Fruit fly (Drosophila melanogaster) whole organism, embryonic: ENCODE results near the gene Sry-alpha.
A peak's percentile ranks its signal among the peaks of the same experiment; 100 is the strongest.

Experiments
- Atf6 ChIP-seq: fragments of 200-800 bp; sonication (Bioruptor generic); IDR thresholded peaks from 2 replicates; pipeline ENCODE4 v1.3.6; 2022; ENCODE audit warnings: missing biosample characterization, missing genetic modification characterization
- CG10959 ChIP-seq: fragments of 200-800 bp; sonication (Bioruptor generic); IDR thresholded peaks from 2 replicates; pipeline ENCODE4 v1.3.6; 2022; ENCODE audit warnings: missing biosample characterization, missing genetic modification characterization
- CG10979 ChIP-seq: fragments of 200-800 bp; sonication (Bioruptor generic); optimal IDR thresholded peaks from 2 replicates; lab custom pipeline; 2018; ENCODE audit warnings: missing biosample characterization, mild to moderate bottlenecking, missing genetic modification characterization, moderate library complexity
- CG13775 ChIP-seq: fragments of 200-800 bp; sonication (Bioruptor generic); optimal IDR thresholded peaks from 3 replicates; lab custom pipeline; 2017; ENCODE audit warnings: missing biosample characterization, mild to moderate bottlenecking, missing genetic modification characterization
- CG15601 ChIP-seq: fragments of 200-800 bp; sonication (Bioruptor generic); optimal IDR thresholded peaks from 3 replicates; lab custom pipeline; 2019; ENCODE audit warnings: missing biosample characterization, mild to moderate bottlenecking, missing genetic modification characterization, moderate library complexity
- CG1792 ChIP-seq: fragments of 200-800 bp; sonication (Bioruptor generic); optimal IDR thresholded peaks from 2 replicates; lab custom pipeline; 2016; ENCODE audit warnings: missing biosample characterization, missing genetic modification characterization
- CG2889 ChIP-seq: fragments of 200-800 bp; sonication (Bioruptor generic); IDR thresholded peaks from 3 replicates; pipeline ENCODE4 v1.3.6; 2022; ENCODE audit warnings: missing biosample characterization, missing genetic modification characterization
- CG3065 ChIP-seq: fragments of 200-800 bp; sonication (Bioruptor generic); optimal IDR thresholded peaks from 2 replicates; lab custom pipeline; 2016; ENCODE audit warnings: missing biosample characterization, missing genetic modification characterization
- CG32772 ChIP-seq: fragments of 200-800 bp; sonication (Bioruptor generic); IDR thresholded peaks from 2 replicates; pipeline ENCODE4 v1.3.6; 2022; ENCODE audit warnings: missing biosample characterization, missing genetic modification characterization
- CG3281 ChIP-seq: fragments of 200-800 bp; sonication (Bioruptor generic); optimal IDR thresholded peaks from 3 replicates; lab custom pipeline; 2017; ENCODE audit warnings: missing biosample characterization, mild to moderate bottlenecking, missing genetic modification characterization
- CG3407 ChIP-seq: fragments of 200-800 bp; sonication (Bioruptor generic); optimal IDR thresholded peaks from 2 replicates; lab custom pipeline; 2018; ENCODE audit warnings: missing biosample characterization, mild to moderate bottlenecking, missing genetic modification characterization
- CG34376 ChIP-seq: fragments of 200-800 bp; sonication (Bioruptor generic); optimal IDR thresholded peaks from 2 replicates; lab custom pipeline; 2018; ENCODE audit warnings: missing biosample characterization, mild to moderate bottlenecking, missing genetic modification characterization
- CG3838 ChIP-seq: fragments of 200-800 bp; sonication (Bioruptor generic); optimal IDR thresholded peaks from 3 replicates; lab custom pipeline; 2016; ENCODE audit warnings: missing biosample characterization, missing genetic modification characterization
- CG4820 ChIP-seq: fragments of 200-800 bp; sonication (Bioruptor generic); optimal IDR thresholded peaks from 3 replicates; lab custom pipeline; 2016; ENCODE audit warnings: missing biosample characterization, missing genetic modification characterization
- CG5953 ChIP-seq: fragments of 200-800 bp; sonication (Bioruptor generic); IDR thresholded peaks from 2 replicates; pipeline ENCODE4 v1.3.6; 2022; ENCODE audit warnings: missing biosample characterization, missing genetic modification characterization
- CG6813 ChIP-seq: fragments of 200-800 bp; sonication (Bioruptor generic); optimal IDR thresholded peaks from 2 replicates; lab custom pipeline; 2017; ENCODE audit warnings: missing biosample characterization, missing genetic modification characterization, mild to moderate bottlenecking, moderate library complexity, missing genetic modification reagents
- CG9876 ChIP-seq: fragments of 200-800 bp; sonication (Bioruptor generic); optimal IDR thresholded peaks from 2 replicates; lab custom pipeline; 2016; ENCODE audit warnings: missing biosample characterization, missing genetic modification characterization
- Camta ChIP-seq: fragments of 200-800 bp; sonication (Bioruptor generic); optimal IDR thresholded peaks from 2 replicates; lab custom pipeline; 2016; ENCODE audit warnings: missing biosample characterization, missing genetic modification characterization
- CrebB ChIP-seq: fragments of 200-800 bp; sonication (Bioruptor generic); optimal IDR thresholded peaks from 3 replicates; lab custom pipeline; 2018; ENCODE audit warnings: missing biosample characterization, mild to moderate bottlenecking, missing genetic modification characterization
- Elba2 ChIP-seq: fragments of 200-800 bp; sonication (Bioruptor generic); optimal IDR thresholded peaks from 3 replicates; lab custom pipeline; 2016; ENCODE audit warnings: missing biosample characterization, missing genetic modification characterization
- Fer2 ChIP-seq: fragments of 200-800 bp; sonication (Bioruptor generic); optimal IDR thresholded peaks from 2 replicates; lab custom pipeline; 2018; ENCODE audit warnings: missing biosample characterization, mild to moderate bottlenecking, missing genetic modification characterization, moderate library complexity
- H2.0 ChIP-seq: fragments of 200-800 bp; sonication (Bioruptor generic); IDR thresholded peaks from 2 replicates; pipeline ENCODE4 v1.3.6; 2022; ENCODE audit warnings: missing biosample characterization, missing genetic modification characterization
- HmgD ChIP-seq: fragments of 200-800 bp; sonication (Bioruptor generic); optimal IDR thresholded peaks from 3 replicates; lab custom pipeline; 2016; ENCODE audit warnings: missing biosample characterization, missing genetic modification characterization
- Hmr ChIP-seq: fragments of 200-800 bp; sonication (Bioruptor generic); optimal IDR thresholded peaks from 3 replicates; lab custom pipeline; 2017; ENCODE audit warnings: mild to moderate bottlenecking, missing biosample characterization, missing genetic modification reagents, missing genetic modification characterization
- Hr78 ChIP-seq, 2 experiments: fragments of 200-800 bp in 1 of 2; fragments of >200 bp in 1 of 2; sonication (Bioruptor generic) in 1 of 2; optimal IDR thresholded peaks; 2 replicates each; lab custom pipeline; 2017 to 2019; ENCODE audit warnings: missing biosample characterization in 2 of 2, missing genetic modification characterization in 2 of 2, mild to moderate bottlenecking in 1 of 2, moderate library complexity in 1 of 2
- Lpt ChIP-seq: fragments of >200 bp; optimal IDR thresholded peaks from 2 replicates; lab custom pipeline; 2018; ENCODE audit warnings: missing biosample characterization, missing genetic modification characterization
- Meics ChIP-seq: fragments of 200-800 bp; sonication (Bioruptor generic); optimal IDR thresholded peaks from 2 replicates; lab custom pipeline; 2017; ENCODE audit warnings: missing biosample characterization, mild to moderate bottlenecking, missing genetic modification characterization
- Scr ChIP-seq: fragments of 200-800 bp; sonication (Bioruptor generic); IDR thresholded peaks from 2 replicates; pipeline ENCODE4 v1.3.6; 2022; ENCODE audit warnings: missing biosample characterization, missing genetic modification characterization; ENCODE audit not compliant: partially characterized antibody
- Tbp ChIP-seq: fragments of >200 bp; optimal IDR thresholded peaks from 2 replicates; lab custom pipeline; 2018; ENCODE audit warnings: missing biosample characterization, missing genetic modification characterization
- Xrp1 ChIP-seq: fragments of 200-800 bp; sonication (Bioruptor generic); IDR thresholded peaks from 2 replicates; pipeline ENCODE4 v1.3.6; 2022; ENCODE audit warnings: missing biosample characterization, missing genetic modification characterization
- ap ChIP-seq: fragments of 200-800 bp; sonication (Bioruptor generic); IDR thresholded peaks from 2 replicates; pipeline ENCODE4 v1.3.6; 2022; ENCODE audit warnings: missing biosample characterization, missing genetic modification characterization
- ase ChIP-seq: fragments of 200-800 bp; sonication (Bioruptor generic); IDR thresholded peaks from 3 replicates; pipeline ENCODE4 v1.3.6; 2022; ENCODE audit warnings: missing biosample characterization, missing genetic modification characterization
- az2 ChIP-seq: fragments of 200-800 bp; sonication (Bioruptor generic); optimal IDR thresholded peaks from 3 replicates; lab custom pipeline; 2016; ENCODE audit warnings: missing biosample characterization, missing genetic modification characterization
- chn ChIP-seq: fragments of 200-800 bp; sonication (Bioruptor generic); optimal IDR thresholded peaks from 2 replicates; lab custom pipeline; 2016; ENCODE audit warnings: missing biosample characterization, missing genetic modification characterization
- cwo ChIP-seq: fragments of 200-800 bp; sonication (Bioruptor generic); optimal IDR thresholded peaks from 3 replicates; lab custom pipeline; 2017; ENCODE audit warnings: missing biosample characterization, missing genetic modification characterization, mild to moderate bottlenecking, moderate library complexity, missing genetic modification reagents
- dysf ChIP-seq: fragments of 200-800 bp; sonication (Bioruptor generic); IDR thresholded peaks from 3 replicates; pipeline ENCODE4 v1.3.6; 2022; ENCODE audit warnings: missing biosample characterization, missing genetic modification characterization
- en ChIP-seq: fragments of 200-800 bp; sonication (Bioruptor generic); optimal IDR thresholded peaks from 2 replicates; lab custom pipeline; 2016; ENCODE audit warnings: missing biosample characterization, missing genetic modification characterization
- esg ChIP-seq: fragments of 200-800 bp; sonication (Bioruptor generic); conservative IDR thresholded peaks from 2 replicates; pipeline ENCODE4 v1.3.6; 2022; ENCODE audit warnings: missing biosample characterization, missing genetic modification characterization
- eve ChIP-seq, 2 experiments: fragments of >200 bp; optimal IDR thresholded peaks; 2 replicates each; lab custom pipeline; 2017; ENCODE audit warnings: missing biosample characterization in 2 of 2, missing genetic modification characterization in 2 of 2
- grn ChIP-seq: fragments of 200-800 bp; sonication (Bioruptor generic); optimal IDR thresholded peaks from 3 replicates; lab custom pipeline; 2017; ENCODE audit warnings: missing biosample characterization, missing genetic modification characterization
- h ChIP-seq: fragments of >200 bp; optimal IDR thresholded peaks from 2 replicates; lab custom pipeline; 2017
- p53 ChIP-seq: fragments of 200-800 bp; sonication (Bioruptor generic); optimal IDR thresholded peaks from 2 replicates; lab custom pipeline; 2016; ENCODE audit warnings: missing biosample characterization, missing genetic modification characterization
- pzg ChIP-seq: fragments of 200-800 bp; sonication (Bioruptor generic); optimal IDR thresholded peaks from 3 replicates; lab custom pipeline; 2018; ENCODE audit warnings: missing biosample characterization, mild to moderate bottlenecking, missing genetic modification characterization, moderate library complexity
- repo ChIP-seq: fragments of 200-800 bp; sonication (Bioruptor generic); optimal IDR thresholded peaks from 2 replicates; lab custom pipeline; 2016; ENCODE audit warnings: missing biosample characterization, missing genetic modification characterization
- sd ChIP-seq: fragments of 200-800 bp; sonication (Bioruptor generic); optimal IDR thresholded peaks from 3 replicates; lab custom pipeline; 2018; ENCODE audit warnings: missing biosample characterization, mild to moderate bottlenecking, missing genetic modification characterization, moderate library complexity
- sna ChIP-seq: fragments of 200-800 bp; sonication (Bioruptor generic); IDR thresholded peaks from 2 replicates; pipeline ENCODE4 v1.3.6; 2022; ENCODE audit warnings: missing biosample characterization, missing genetic modification characterization; ENCODE audit not compliant: partially characterized antibody
- sob ChIP-seq: fragments of 200-800 bp; sonication (Bioruptor generic); IDR thresholded peaks from 2 replicates; pipeline ENCODE4 v1.3.6; 2022; ENCODE audit warnings: missing biosample characterization, missing genetic modification characterization
- tx ChIP-seq: fragments of 200-800 bp; sonication (Bioruptor generic); optimal IDR thresholded peaks from 2 replicates; lab custom pipeline; 2016; ENCODE audit warnings: missing biosample characterization, missing genetic modification characterization
- unpg ChIP-seq: fragments of 200-800 bp; sonication (Bioruptor generic); optimal IDR thresholded peaks from 3 replicates; lab custom pipeline; 2018; ENCODE audit warnings: missing biosample characterization, mild to moderate bottlenecking, missing genetic modification characterization, moderate library complexity
- zen ChIP-seq: fragments of 200-800 bp; sonication (Bioruptor generic); optimal IDR thresholded peaks from 3 replicates; lab custom pipeline; 2018; ENCODE audit warnings: missing biosample characterization, mild to moderate bottlenecking, missing genetic modification characterization, moderate library complexity

Sry-alpha gene

DNA sequence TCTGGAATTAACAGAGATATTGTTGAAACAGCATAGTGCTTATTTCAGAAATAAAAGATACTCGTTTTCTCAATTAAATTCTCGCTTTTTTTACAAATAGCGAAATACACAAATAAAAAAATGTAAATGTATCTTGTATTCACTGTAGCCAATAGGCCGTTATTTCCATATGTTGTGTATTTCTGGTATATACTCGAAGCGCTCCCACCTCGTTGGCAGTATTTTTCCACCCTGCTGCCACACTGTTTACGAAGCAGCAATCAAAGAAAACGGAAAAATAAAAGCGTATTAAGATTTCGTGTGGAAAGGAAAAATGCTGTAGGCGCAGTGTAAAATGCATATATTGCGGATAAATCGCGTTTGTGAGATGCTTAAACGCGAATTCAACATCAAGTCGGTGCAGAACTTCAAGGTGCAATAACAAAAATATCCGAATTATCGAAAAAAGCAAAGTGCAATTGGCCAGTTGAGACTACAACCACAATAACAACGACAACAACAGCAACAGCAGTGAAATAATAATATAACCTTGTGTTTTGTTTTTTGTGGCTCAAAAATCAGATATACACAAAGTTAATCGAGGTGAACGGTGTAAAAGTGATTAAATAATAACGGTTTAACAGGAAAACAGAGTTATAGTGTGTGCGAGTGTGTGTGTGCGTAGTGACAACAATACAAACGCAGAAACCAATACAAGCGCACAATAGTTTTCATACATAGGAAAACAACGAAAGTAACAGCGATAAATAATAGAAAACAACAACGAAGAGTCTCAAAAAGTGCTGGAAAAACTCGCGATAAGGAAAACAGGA, 18.7 kb downstream of the Sry-alpha start, which contains the start of gene sima (continued):
- TF ChIP-seq unpg (GFP tag; lab: Kevin White, UChicago): no peak
- no peak for TF ChIP-seq Tbp (GFP tag; lab: Kevin White, UChicago)
- TF ChIP-seq tx (GFP tag; lab: Kevin White, UChicago): peak; percentile 11
- TF ChIP-seq CG15601: peak; percentile 40
- TF ChIP-seq p53 (GFP tag; lab: Kevin White, UChicago): peak; percentile 27
- TF ChIP-seq CG13775 (GFP tag; lab: Kevin White, UChicago): no peak
- no peak for TF ChIP-seq Lpt (GFP tag; lab: Kevin White, UChicago)
- no peak for TF ChIP-seq zen (tag; lab: Kevin White, UChicago)
- no peak for TF ChIP-seq sd
- TF ChIP-seq Atf6 (GFP tag; lab: Robert Waterston, UW): no peak
- no peak for TF ChIP-seq CG6813 (GFP tag; lab: Kevin White, UChicago)
- TF ChIP-seq ap: no peak
- no peak; the same call in 1 of the 2 replicates for TF ChIP-seq H2.0 (GFP tag; lab: Robert Waterston, UW)
- no peak for TF ChIP-seq en (GFP tag; lab: Kevin White, UChicago)
- no peak for TF ChIP-seq h (lab: Kevin White, UChicago)
- no peak for TF ChIP-seq CG3407 (GFP tag; lab: Kevin White, UChicago)
- no peak for TF ChIP-seq esg
- no peak for TF ChIP-seq CG5953 (GFP tag; lab: Robert Waterston, UW)
- peak; percentile 51; the same call in 1 of the 2 replicates for TF ChIP-seq Xrp1 (GFP tag; lab: Robert Waterston, UW)
- TF ChIP-seq eve (GFP tag; optimal IDR thresholded peaks at IDR 0.05; lab: Kevin White, UChicago): no peak
- TF ChIP-seq HmgD (GFP tag; lab: Kevin White, UChicago): no peak
- peak; percentile 32; the same call in 1 of the 2 replicates for TF ChIP-seq Scr (GFP tag; lab: Robert Waterston, UW)
- TF ChIP-seq sob (GFP tag; lab: Robert Waterston, UW): 0 out of 2 replicates have a peak, but pooled peaks have one; percentile 26
- TF ChIP-seq Camta (GFP tag; lab: Kevin White, UChicago): peak; percentile 30
- peak; percentile 55 for TF ChIP-seq Meics
- no peak for TF ChIP-seq CG3281 (GFP tag; lab: Kevin White, UChicago)
- TF ChIP-seq Hmr (GFP tag; lab: Kevin White, UChicago): peak; percentile 39
- peak; percentile 43 for TF ChIP-seq cwo (GFP tag; lab: Kevin White, UChicago)
- TF ChIP-seq CrebB (tag; lab: Kevin White, UChicago): no peak
- no peak for TF ChIP-seq CG10959
- no peak for TF ChIP-seq Hr78 (GFP tag; optimal IDR thresholded peaks at IDR 0.05; lab: Kevin White, UChicago)
- peak; percentile 37 for TF ChIP-seq chn (GFP tag; lab: Kevin White, UChicago)
- no peak for TF ChIP-seq sna (GFP tag; lab: Robert Waterston, UW)
- peak; percentile 97 for TF ChIP-seq Elba2 (GFP tag; lab: Kevin White, UChicago)
- no peak for TF ChIP-seq grn (GFP tag; lab: Kevin White, UChicago)
- no peak for TF ChIP-seq CG2889
- TF ChIP-seq CG32772 (GFP tag; lab: Robert Waterston, UW): no peak
- TF ChIP-seq CG9876 (GFP tag; lab: Kevin White, UChicago): no peak
- TF ChIP-seq CG3838: no peak
- peak; percentile 15 for TF ChIP-seq CG10979 (tag; lab: Kevin White, UChicago)
- TF ChIP-seq CG34376 (GFP tag; lab: Kevin White, UChicago): peak; percentile 31
- no peak for TF ChIP-seq ase
- no peak for TF ChIP-seq dysf (GFP tag; lab: Robert Waterston, UW)
- TF ChIP-seq pzg (GFP tag; lab: Kevin White, UChicago): peak; percentile 86
- peak; percentile 8 for TF ChIP-seq CG4820 (GFP tag; lab: Kevin White, UChicago)
- TF ChIP-seq CG1792 (GFP tag; lab: Kevin White, UChicago): peak; percentile 22
- TF ChIP-seq repo: no peak
- no peak for TF ChIP-seq CG3065
- TF ChIP-seq az2 (GFP tag; lab: Kevin White, UChicago): no peak
- TF ChIP-seq Fer2 (tag; lab: Kevin White, UChicago): no peak
